ENCODE assay signal across 5 worm cellular contexts in the genomic region with DNA sequence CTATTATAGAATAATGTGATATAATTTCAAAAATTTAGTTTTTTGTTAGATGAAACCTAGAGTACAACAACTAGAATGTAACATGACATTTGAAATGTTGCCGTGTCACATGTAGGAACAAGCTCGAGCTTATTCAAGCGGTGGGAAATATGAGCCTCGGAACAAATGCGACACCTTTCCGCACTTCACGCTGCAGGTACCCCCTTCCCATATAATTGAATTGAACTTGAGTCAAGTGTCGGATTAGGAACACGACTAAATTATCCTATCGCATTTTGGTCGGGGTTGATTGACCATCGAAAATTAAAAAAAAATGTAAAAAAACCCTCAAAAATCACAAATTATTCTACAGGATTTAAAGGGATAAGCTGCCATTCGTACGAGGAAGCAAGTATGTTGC.
TF ChIP-seq lines count a peak whose summit lies in the region.

No protein-coding gene starts in this region.

TF ChIP-seq in whole organism, L1 larva, 84 proteins besides CTCF, POLR2A, EP300 and RAD21:
- TF ChIP-seq lin-13 (GFP tag; optimal IDR thresholded peaks at IDR 0.05; lab: Kevin White, UChicago) = no peak
- TF ChIP-seq nhr-90 (tag; optimal IDR thresholded peaks at IDR 0.05; lab: Kevin White, UChicago; ENCODE audit: poor library complexity) = no peak
- TF ChIP-seq nhr-85 (tag; lab: Kevin White, UChicago) = no peak
- no peak for TF ChIP-seq zag-1 (tag; optimal IDR thresholded peaks at IDR 0.05; lab: Kevin White, UChicago)
- no peak for TF ChIP-seq sox-4 (tag; optimal IDR thresholded peaks at IDR 0.05; lab: Kevin White, UChicago)
- peak; percentile 37 for TF ChIP-seq ama-1 (optimal IDR thresholded peaks at IDR 0.05; lab: Kevin White, UChicago)

TF ChIP-seq in whole organism, L4 larva, 104 proteins besides CTCF, POLR2A, EP300 and RAD21:
- TF ChIP-seq aha-1 (tag; lab: Kevin White, UChicago) (peak; percentile 75), ctbp-1 (GFP tag; IDR thresholded peaks at IDR 0.05; lab: Robert Waterston, UW) (no peak), snpc-4 (tag; optimal IDR thresholded peaks at IDR 0.05; lab: Kevin White, UChicago) (no peak), hlh-30 (tag; optimal IDR thresholded peaks at IDR 0.05; lab: Kevin White, UChicago; ENCODE audit: insufficient read depth) (peak; percentile 49), nhr-102 (tag; optimal IDR thresholded peaks at IDR 0.05; lab: Kevin White, UChicago) (no peak)

TF ChIP-seq in whole organism, late embryonic, 69 proteins besides CTCF, POLR2A, EP300 and RAD21:
- TF ChIP-seq zip-5 (tag; optimal IDR thresholded peaks at IDR 0.05; lab: Kevin White, UChicago) = no peak
- TF ChIP-seq ceh-34 (tag; optimal IDR thresholded peaks at IDR 0.05; lab: Kevin White, UChicago) = peak; percentile 56
- TF ChIP-seq dve-1 (tag; optimal IDR thresholded peaks at IDR 0.05; lab: Kevin White, UChicago) = no peak

TF ChIP-seq in whole organism, mixed stage, embryonic, 35 proteins besides CTCF, POLR2A, EP300 and RAD21:
- TF ChIP-seq nhr-2 (tag; optimal IDR thresholded peaks at IDR 0.05; lab: Kevin White, UChicago) = no peak
- no peak for TF ChIP-seq lsy-2 (tag; optimal IDR thresholded peaks at IDR 0.05; lab: Kevin White, UChicago)
- TF ChIP-seq ces-1 (GFP tag; optimal IDR thresholded peaks at IDR 0.05; lab: Kevin White, UChicago) = peak; percentile 43
- TF ChIP-seq flh-1 (GFP tag; optimal IDR thresholded peaks at IDR 0.05; lab: Kevin White, UChicago) = no peak
- TF ChIP-seq ceh-43 (GFP tag; optimal IDR thresholded peaks at IDR 0.05; lab: Kevin White, UChicago) = no peak

TF ChIP-seq in whole organism, young adult, 124 proteins besides CTCF, POLR2A, EP300 and RAD21:
- TF ChIP-seq ama-1 (optimal IDR thresholded peaks at IDR 0.05; lab: Kevin White, UChicago) (peak; percentile 33), ama-1 (GFP tag; optimal IDR thresholded peaks at IDR 0.05; lab: Kevin White, UChicago) (no peak), ZK185.1 (tag; optimal IDR thresholded peaks at IDR 0.05; lab: Kevin White, UChicago; ENCODE audit: poor library complexity, severe bottlenecking) (no peak)
